Worm (Caenorhabditis elegans) whole organism, late embryonic: ENCODE data around the gene epg-4.

Experiments
- ceh-45 ChIP-seq: fragments of 200-800 bp; sonication (Bioruptor generic); IDR thresholded peaks from 2 replicates; pipeline ENCODE4 v1.3.6; 2022; ENCODE audit warnings: missing genetic modification reagents, missing genetic modification characterization, missing compliant biosample characterization
- lim-6 ChIP-seq: sonication (generic microtip); optimal IDR thresholded peaks from 2 replicates; lab custom pipeline; 2016; ENCODE audit warnings: missing genetic modification characterization, missing compliant biosample characterization

- TF ChIP-seq ceh-45 (no peak), lim-6 (tag; lab: Kevin White, UChicago) (no peak)
Observed at ce11 chrIII:7140228-7140710, 41.7 kb upstream of the epg-4 start.
